Fruit fly (Drosophila melanogaster) whole organism, embryonic: ENCODE data around the gene CG14440.

Experiments used
- Ada2b ChIP-seq: fragments of 200-800 bp; sonication (Bioruptor generic); IDR thresholded peaks from 2 replicates; pipeline ENCODE4 v1.3.6; 2022; ENCODE audit warnings: missing biosample characterization, missing genetic modification characterization
- C15 ChIP-seq: fragments of 200-800 bp; sonication (Bioruptor generic); IDR thresholded peaks from 3 replicates; pipeline ENCODE4 v1.3.6; 2022; ENCODE audit warnings: missing biosample characterization, missing genetic modification characterization
- CG12155 ChIP-seq: fragments of 200-800 bp; sonication (Bioruptor generic); optimal IDR thresholded peaks from 3 replicates; lab custom pipeline; 2016; ENCODE audit warnings: missing biosample characterization, missing genetic modification characterization
- CG15696 ChIP-seq: fragments of 200-800 bp; sonication (Bioruptor generic); optimal IDR thresholded peaks from 2 replicates; lab custom pipeline; 2019; ENCODE audit warnings: missing biosample characterization, mild to moderate bottlenecking, missing genetic modification characterization, moderate library complexity
- CG16779 ChIP-seq: fragments of 200-800 bp; sonication (Bioruptor generic); IDR thresholded peaks from 2 replicates; pipeline ENCODE4 v1.3.6; 2022; ENCODE audit warnings: missing biosample characterization, missing genetic modification characterization
- CG16863 ChIP-seq: fragments of 200-800 bp; sonication (Bioruptor generic); optimal IDR thresholded peaks from 3 replicates; lab custom pipeline; 2016; ENCODE audit warnings: missing biosample characterization, missing genetic modification characterization
- CG17802 ChIP-seq: fragments of 200-800 bp; sonication (Bioruptor generic); optimal IDR thresholded peaks from 2 replicates; lab custom pipeline; 2018; ENCODE audit warnings: missing biosample characterization, mild to moderate bottlenecking, missing genetic modification characterization, moderate library complexity
- CG18262 ChIP-seq: fragments of 200-800 bp; optimal IDR thresholded peaks from 3 replicates; lab custom pipeline; 2019; ENCODE audit warnings: missing biosample characterization, mild to moderate bottlenecking, missing genetic modification characterization, moderate library complexity
- CG2875 ChIP-seq: fragments of 200-800 bp; sonication (Bioruptor generic); optimal IDR thresholded peaks from 2 replicates; lab custom pipeline; 2017; ENCODE audit warnings: missing biosample characterization, mild to moderate bottlenecking, missing genetic modification characterization, missing genetic modification reagents
- CG31388 ChIP-seq: fragments of 200-800 bp; sonication (Bioruptor generic); optimal IDR thresholded peaks from 2 replicates; lab custom pipeline; 2016; ENCODE audit warnings: missing biosample characterization, missing genetic modification characterization
- CG34376 ChIP-seq: fragments of 200-800 bp; sonication (Bioruptor generic); optimal IDR thresholded peaks from 2 replicates; lab custom pipeline; 2018; ENCODE audit warnings: missing biosample characterization, mild to moderate bottlenecking, missing genetic modification characterization
- CG3726 ChIP-seq: fragments of 200-800 bp; sonication (Bioruptor generic); IDR thresholded peaks from 3 replicates; pipeline ENCODE4, ENCODE4 v1.3.6; 2022; ENCODE audit warnings: missing biosample characterization, missing genetic modification characterization
- CG3995 ChIP-seq: fragments of 200-800 bp; sonication (Bioruptor generic); optimal IDR thresholded peaks from 3 replicates; lab custom pipeline; 2016; ENCODE audit warnings: missing biosample characterization, missing genetic modification characterization
- CG4404 ChIP-seq: fragments of 200-800 bp; sonication (Bioruptor generic); IDR thresholded peaks from 2 replicates; pipeline ENCODE4 v1.3.6; 2022; ENCODE audit warnings: missing biosample characterization, missing genetic modification characterization
- CG4424 ChIP-seq: fragments of 200-800 bp; sonication (Bioruptor generic); optimal IDR thresholded peaks from 3 replicates; lab custom pipeline; 2016; ENCODE audit warnings: missing biosample characterization, missing genetic modification characterization
- CG4854 ChIP-seq: fragments of 200-800 bp; sonication (Bioruptor generic); optimal IDR thresholded peaks from 2 replicates; lab custom pipeline; 2016; ENCODE audit warnings: missing biosample characterization, missing genetic modification characterization, inconsistent platforms
- CG6175 ChIP-seq: fragments of 200-800 bp; sonication (Bioruptor generic); IDR thresholded peaks from 3 replicates; pipeline ENCODE4 v1.3.6; 2022; ENCODE audit warnings: missing biosample characterization, missing genetic modification characterization
- CG8089 ChIP-seq: fragments of 200-800 bp; sonication (Bioruptor generic); optimal IDR thresholded peaks from 3 replicates; lab custom pipeline; 2016; ENCODE audit warnings: missing biosample characterization, missing genetic modification characterization
- CG9876 ChIP-seq: fragments of 200-800 bp; sonication (Bioruptor generic); optimal IDR thresholded peaks from 2 replicates; lab custom pipeline; 2016; ENCODE audit warnings: missing biosample characterization, missing genetic modification characterization
- Camta ChIP-seq: fragments of 200-800 bp; sonication (Bioruptor generic); optimal IDR thresholded peaks from 2 replicates; lab custom pipeline; 2016; ENCODE audit warnings: missing biosample characterization, missing genetic modification characterization
- Dip3 ChIP-seq: fragments of 200-800 bp; sonication (Bioruptor generic); optimal IDR thresholded peaks from 3 replicates; lab custom pipeline; 2016; ENCODE audit warnings: missing biosample characterization, missing genetic modification characterization
- E2f2 ChIP-seq: fragments of 200-800 bp; sonication (Bioruptor generic); IDR thresholded peaks from 2 replicates; pipeline ENCODE4 v1.3.6; 2022; ENCODE audit warnings: missing biosample characterization, missing genetic modification characterization
- Fer2 ChIP-seq: fragments of 200-800 bp; sonication (Bioruptor generic); optimal IDR thresholded peaks from 2 replicates; lab custom pipeline; 2018; ENCODE audit warnings: missing biosample characterization, mild to moderate bottlenecking, missing genetic modification characterization, moderate library complexity
- HHEX ChIP-seq: fragments of 200-800 bp; sonication (Bioruptor generic); optimal IDR thresholded peaks from 3 replicates; lab custom pipeline; 2017; ENCODE audit warnings: missing biosample characterization, mild to moderate bottlenecking, missing genetic modification characterization, missing genetic modification reagents
- HLHmδ ChIP-seq: fragments of 200-800 bp; sonication (Bioruptor generic); optimal IDR thresholded peaks from 2 replicates; lab custom pipeline; 2018; ENCODE audit warnings: missing biosample characterization, mild to moderate bottlenecking, missing genetic modification characterization, moderate library complexity
- Jarid2 ChIP-seq: fragments of 200-800 bp; sonication (Bioruptor generic); optimal IDR thresholded peaks from 3 replicates; lab custom pipeline; 2017; ENCODE audit warnings: mild to moderate bottlenecking, missing biosample characterization, missing genetic modification reagents, missing genetic modification characterization
- Mad ChIP-seq: fragments of 200-800 bp; sonication (Bioruptor generic); optimal IDR thresholded peaks from 2 replicates; lab custom pipeline; 2016; ENCODE audit warnings: missing biosample characterization, missing genetic modification characterization
- NFAT ChIP-seq: fragments of 200-800 bp; sonication (Bioruptor generic); IDR thresholded peaks from 2 replicates; pipeline ENCODE4 v1.3.6; 2022; ENCODE audit warnings: missing biosample characterization, missing genetic modification characterization
- Neu2 ChIP-seq: fragments of 200-800 bp; sonication (Bioruptor generic); optimal IDR thresholded peaks from 3 replicates; lab custom pipeline; 2016; ENCODE audit warnings: missing biosample characterization, missing genetic modification characterization, borderline replicate concordance
- Poxn ChIP-seq: fragments of 200-800 bp; sonication (Bioruptor generic); IDR thresholded peaks from 2 replicates; pipeline ENCODE4 v1.3.6; 2022; ENCODE audit warnings: missing biosample characterization, missing genetic modification characterization
- Rfx ChIP-seq: fragments of 200-800 bp; sonication (Bioruptor generic); IDR thresholded peaks from 2 replicates; pipeline ENCODE4 v1.3.6; 2022; ENCODE audit warnings: missing biosample characterization, missing genetic modification characterization
- Rx ChIP-seq: fragments of 200-800 bp; sonication (Bioruptor generic); IDR thresholded peaks from 2 replicates; pipeline ENCODE4 v1.3.6; 2022; ENCODE audit warnings: missing biosample characterization, missing genetic modification characterization
- Taf1 ChIP-seq: fragments of 200-800 bp; sonication (Bioruptor generic); IDR thresholded peaks from 2 replicates; pipeline ENCODE4 v1.3.6; 2022; ENCODE audit warnings: missing biosample characterization, missing genetic modification characterization
- ash1 ChIP-seq: fragments of 200-800 bp; sonication (Bioruptor generic); optimal IDR thresholded peaks from 2 replicates; lab custom pipeline; 2018; ENCODE audit warnings: missing biosample characterization, mild to moderate bottlenecking, missing genetic modification characterization
- bowl ChIP-seq: fragments of 200-800 bp; sonication (Bioruptor generic); IDR thresholded peaks from 2 replicates; pipeline ENCODE4 v1.3.6; 2022; ENCODE audit warnings: missing biosample characterization, missing genetic modification characterization
- caup ChIP-seq: fragments of 200-800 bp; sonication (Bioruptor generic); optimal IDR thresholded peaks from 3 replicates; lab custom pipeline; 2017; ENCODE audit warnings: missing biosample characterization, mild to moderate bottlenecking, missing genetic modification characterization, moderate library complexity; ENCODE audit not compliant: severe bottlenecking
- crc ChIP-seq: fragments of 200-800 bp; sonication (Bioruptor generic); optimal IDR thresholded peaks from 2 replicates; lab custom pipeline; 2016; ENCODE audit warnings: missing biosample characterization, missing genetic modification characterization
- dimm ChIP-seq: fragments of 200-800 bp; sonication (Bioruptor generic); IDR thresholded peaks from 2 replicates; pipeline ENCODE4 v1.3.6; 2022; ENCODE audit warnings: missing biosample characterization, missing genetic modification characterization
- dm ChIP-seq: fragments of 200-800 bp; sonication (Bioruptor generic); optimal IDR thresholded peaks from 3 replicates; lab custom pipeline; 2016; ENCODE audit warnings: missing biosample characterization, missing genetic modification characterization
- fru ChIP-seq: fragments of >200 bp; optimal IDR thresholded peaks from 2 replicates; lab custom pipeline; 2017
- ftz-f1 ChIP-seq: fragments of 200-800 bp; sonication (Bioruptor generic); optimal IDR thresholded peaks from 2 replicates; lab custom pipeline; 2016; ENCODE audit warnings: missing biosample characterization, missing genetic modification characterization
- fu2 ChIP-seq: fragments of 200-800 bp; sonication (Bioruptor generic); optimal IDR thresholded peaks from 2 replicates; lab custom pipeline; 2016; ENCODE audit warnings: missing biosample characterization, missing genetic modification characterization
- gce ChIP-seq: fragments of 200-800 bp; sonication (Bioruptor generic); IDR thresholded peaks from 3 replicates; pipeline ENCODE4 v1.3.6; 2022; ENCODE audit warnings: missing biosample characterization, missing genetic modification characterization
- gt ChIP-seq: fragments of 200-800 bp; sonication (Bioruptor generic); IDR thresholded peaks from 2 replicates; pipeline ENCODE4 v1.3.6; 2022; ENCODE audit warnings: missing biosample characterization, missing genetic modification characterization
- jing ChIP-seq: fragments of 200-800 bp; sonication (Bioruptor generic); optimal IDR thresholded peaks from 2 replicates; lab custom pipeline; 2018; ENCODE audit warnings: missing biosample characterization, mild to moderate bottlenecking, missing genetic modification characterization
- kni ChIP-seq: fragments of 200-800 bp; sonication (Bioruptor generic); optimal IDR thresholded peaks from 3 replicates; lab custom pipeline; 2017; ENCODE audit warnings: mild to moderate bottlenecking, missing biosample characterization, missing genetic modification reagents, missing genetic modification characterization
- pros ChIP-seq: fragments of 200-800 bp; sonication (Bioruptor generic); optimal IDR thresholded peaks from 3 replicates; lab custom pipeline; 2019; ENCODE audit warnings: missing biosample characterization, mild to moderate bottlenecking, missing genetic modification characterization, moderate library complexity
- rib ChIP-seq: fragments of 200-800 bp; sonication (Bioruptor generic); IDR thresholded peaks from 2 replicates; pipeline ENCODE4 v1.3.6; 2022; ENCODE audit warnings: missing biosample characterization, missing genetic modification characterization
- sisA ChIP-seq: fragments of 200-800 bp; sonication (Bioruptor generic); IDR thresholded peaks from 2 replicates; pipeline ENCODE4 v1.3.6; 2022; ENCODE audit warnings: missing biosample characterization, missing genetic modification characterization
- sob ChIP-seq: fragments of 200-800 bp; sonication (Bioruptor generic); IDR thresholded peaks from 2 replicates; pipeline ENCODE4 v1.3.6; 2022; ENCODE audit warnings: missing biosample characterization, missing genetic modification characterization
- stc ChIP-seq: fragments of 200-800 bp; sonication (Bioruptor generic); IDR thresholded peaks from 2 replicates; pipeline ENCODE4 v1.3.6; 2022; ENCODE audit warnings: missing biosample characterization, missing genetic modification characterization
- tin ChIP-seq: fragments of 200-800 bp; sonication (Bioruptor generic); optimal IDR thresholded peaks from 3 replicates; lab custom pipeline; 2016; ENCODE audit warnings: missing biosample characterization, missing genetic modification characterization
- tll ChIP-seq, 2 experiments: fragments of 200-800 bp in 1 of 2; fragments of >200 bp in 1 of 2; sonication (Bioruptor generic) in 1 of 2; optimal IDR thresholded peaks; 2 replicates each; lab custom pipeline; 2017 to 2019; ENCODE audit warnings: missing biosample characterization in 2 of 2, missing genetic modification characterization in 2 of 2, mild to moderate bottlenecking in 1 of 2, moderate library complexity in 1 of 2

Gene CG14440

DNA sequence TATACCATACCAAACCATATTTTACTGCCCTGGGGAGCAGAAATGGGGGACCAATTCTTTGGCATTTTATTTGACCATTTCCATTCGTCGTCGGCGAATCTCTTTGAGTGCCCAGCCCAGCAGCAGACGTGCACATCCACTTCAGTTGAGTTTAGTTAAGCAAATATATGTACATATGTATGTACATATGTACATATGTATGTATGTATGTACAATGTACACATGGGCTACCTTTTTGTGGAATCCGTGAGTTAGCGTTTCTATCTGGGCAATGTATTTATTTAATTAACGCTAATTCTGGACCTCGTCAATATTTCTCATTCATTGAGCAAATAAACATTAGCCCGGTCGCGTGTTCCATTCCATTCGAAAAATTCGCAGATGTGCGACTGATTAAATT lies 21.6 kb upstream of the CG14440 start (continued):
- TF ChIP-seq HLHmδ (no peak), tll (GFP tag; optimal IDR thresholded peaks at IDR 0.05; lab: Kevin White, UChicago) (no peak), Ada2b (no peak), pros (GFP tag; lab: Kevin White, UChicago) (no peak), kni (no peak), gce (GFP tag; lab: Robert Waterston, UW) (peak; percentile 61; the same call in 1 of the 3 replicates), rib (GFP tag; lab: Robert Waterston, UW) (no peak; the same call in 1 of the 2 replicates), HHEX (peak; percentile 6)

DNA sequence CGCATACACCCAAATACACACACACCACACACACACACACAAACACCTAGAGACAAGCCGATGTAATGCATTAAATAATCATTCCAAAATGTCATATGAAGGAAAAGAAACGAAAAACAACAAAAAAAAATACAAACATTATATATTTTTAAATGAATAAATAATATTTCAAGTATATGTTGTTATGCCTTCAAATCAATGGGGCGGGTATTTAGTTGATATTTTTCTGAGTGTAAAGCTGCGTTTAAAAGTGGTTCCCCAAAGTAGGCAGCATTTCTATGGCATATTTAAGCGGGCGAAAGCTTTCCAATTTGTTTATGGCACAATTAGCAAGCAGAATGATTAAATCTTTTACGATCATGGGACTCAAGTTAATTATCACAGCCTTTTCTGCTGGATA lies 20.9 kb upstream of the CG14440 start:
- no peak for TF ChIP-seq Taf1 (GFP tag; lab: Robert Waterston, UW)
- TF ChIP-seq jing (GFP tag; lab: Kevin White, UChicago), result no peak
- no peak for TF ChIP-seq CG4424 (GFP tag; lab: Kevin White, UChicago)
- TF ChIP-seq NFAT (GFP tag; lab: Robert Waterston, UW), result no peak
- TF ChIP-seq E2f2 (GFP tag; lab: Robert Waterston, UW), result no peak
- no peak for TF ChIP-seq sisA (GFP tag; lab: Robert Waterston, UW)
- no peak for TF ChIP-seq C15 (GFP tag; lab: Robert Waterston, UW)
- no peak for TF ChIP-seq dimm (GFP tag; lab: Robert Waterston, UW)
- no peak for TF ChIP-seq CG4404 (GFP tag; lab: Robert Waterston, UW)
- TF ChIP-seq CG2875 (GFP tag; lab: Kevin White, UChicago), result no peak
- TF ChIP-seq ash1 (GFP tag; lab: Kevin White, UChicago), result no peak
- TF ChIP-seq CG17802, result no peak
- no peak for TF ChIP-seq Neu2 (GFP tag; lab: Kevin White, UChicago)
- TF ChIP-seq Mad (GFP tag; lab: Kevin White, UChicago), result no peak
- no peak for TF ChIP-seq fu2
- TF ChIP-seq Camta (GFP tag; lab: Kevin White, UChicago), result no peak
- no peak for TF ChIP-seq CG12155
- no peak for TF ChIP-seq CG15696 (tag; lab: Kevin White, UChicago)
- TF ChIP-seq CG4854 (GFP tag; lab: Kevin White, UChicago), result no peak
- no peak for TF ChIP-seq tin
- peak; percentile 12 for TF ChIP-seq CG18262 (tag; lab: Kevin White, UChicago)
- no peak for TF ChIP-seq ftz-f1
- no peak for TF ChIP-seq Jarid2 (GFP tag; lab: Kevin White, UChicago)
- TF ChIP-seq Rfx, result no peak
- TF ChIP-seq bowl (GFP tag; lab: Robert Waterston, UW), result no peak; the same call in 1 of the 2 replicates
- TF ChIP-seq CG6175, result no peak
- TF ChIP-seq CG3995, result no peak
- no peak for TF ChIP-seq fru
- no peak for TF ChIP-seq stc (GFP tag; lab: Robert Waterston, UW)
- no peak for TF ChIP-seq CG34376
- TF ChIP-seq CG16863 (GFP tag; lab: Kevin White, UChicago), result no peak
- TF ChIP-seq caup (GFP tag; lab: Kevin White, UChicago), result no peak
- no peak for TF ChIP-seq gt (GFP tag; lab: Robert Waterston, UW)
- TF ChIP-seq CG31388 (GFP tag; lab: Kevin White, UChicago), result no peak
- no peak for TF ChIP-seq Dip3
- no peak for TF ChIP-seq CG8089
- no peak for TF ChIP-seq CG3726 (GFP tag; lab: Robert Waterston, UW)
- no peak for TF ChIP-seq CG9876 (GFP tag; lab: Kevin White, UChicago)
- no peak for TF ChIP-seq dm
- TF ChIP-seq Poxn (GFP tag; lab: Robert Waterston, UW), result no peak
- TF ChIP-seq crc (GFP tag; lab: Kevin White, UChicago), result no peak
- TF ChIP-seq Rx (GFP tag; lab: Robert Waterston, UW), result no peak
- TF ChIP-seq sob (GFP tag; lab: Robert Waterston, UW), result no peak
- no peak for TF ChIP-seq CG16779
- no peak for TF ChIP-seq Fer2 (tag; lab: Kevin White, UChicago)
